Fruit fly (Drosophila melanogaster) whole organism, pupa: ENCODE measurements around the gene His4r.

ENCODE experiments used
- CG10348 ChIP-seq: fragments of 200-800 bp; sonication (Bioruptor generic); IDR thresholded peaks from 2 replicates; pipeline ENCODE4 v1.3.6; 2022; ENCODE audit warnings: missing biosample characterization, missing genetic modification characterization
- CG12605 ChIP-seq: fragments of 200-800 bp; sonication (Bioruptor generic); IDR thresholded peaks from 2 replicates; pipeline ENCODE4 v1.3.6; 2022; ENCODE audit warnings: missing biosample characterization, missing genetic modification characterization
- CG13204 ChIP-seq: fragments of 200-800 bp; sonication (Bioruptor generic); optimal IDR thresholded peaks from 2 replicates; lab custom pipeline; 2018; ENCODE audit warnings: missing biosample characterization, mild to moderate bottlenecking, missing genetic modification characterization, moderate library complexity
- CG14655 ChIP-seq: fragments of 200-800 bp; sonication (Bioruptor generic); optimal IDR thresholded peaks from 3 replicates; lab custom pipeline; 2017; ENCODE audit warnings: mild to moderate bottlenecking, missing biosample characterization, missing genetic modification reagents, missing genetic modification characterization
- CG15710 ChIP-seq: fragments of 200-800 bp; sonication (Bioruptor generic); optimal IDR thresholded peaks from 2 replicates; lab custom pipeline; 2018; ENCODE audit warnings: missing biosample characterization, mild to moderate bottlenecking, missing genetic modification characterization, moderate library complexity
- CG17806 ChIP-seq: fragments of 200-800 bp; sonication (Bioruptor generic); optimal IDR thresholded peaks from 2 replicates; lab custom pipeline; 2018; ENCODE audit warnings: missing biosample characterization, mild to moderate bottlenecking, missing genetic modification characterization, moderate library complexity
- CG32121 ChIP-seq: fragments of 200-800 bp; sonication (Bioruptor generic); IDR thresholded peaks from 2 replicates; pipeline ENCODE4 v1.3.6; 2022; ENCODE audit warnings: missing biosample characterization, missing genetic modification characterization
- CG34367 ChIP-seq: fragments of 200-800 bp; sonication (Bioruptor generic); optimal IDR thresholded peaks from 2 replicates; lab custom pipeline; 2018; ENCODE audit warnings: missing biosample characterization, mild to moderate bottlenecking, missing genetic modification characterization
- CG4496 ChIP-seq: fragments of 200-800 bp; sonication (Bioruptor generic); IDR thresholded peaks from 3 replicates; pipeline ENCODE4 v1.3.6; 2022; ENCODE audit warnings: missing biosample characterization, missing genetic modification characterization
- CG8159 ChIP-seq: fragments of 200-800 bp; sonication (Bioruptor generic); optimal IDR thresholded peaks from 3 replicates; lab custom pipeline; 2018; ENCODE audit warnings: missing biosample characterization, mild to moderate bottlenecking, missing genetic modification characterization, moderate library complexity
- CG8301 ChIP-seq: fragments of 200-800 bp; sonication (Bioruptor generic); optimal IDR thresholded peaks from 2 replicates; lab custom pipeline; 2018; ENCODE audit warnings: missing biosample characterization, mild to moderate bottlenecking, missing genetic modification characterization
- CG9948 ChIP-seq: fragments of 200-800 bp; sonication (Bioruptor generic); optimal IDR thresholded peaks from 2 replicates; lab custom pipeline; 2018; ENCODE audit warnings: missing biosample characterization, mild to moderate bottlenecking, missing genetic modification characterization, moderate library complexity
- D1 ChIP-seq: fragments of 200-800 bp; sonication (Bioruptor generic); optimal IDR thresholded peaks from 2 replicates; lab custom pipeline; 2018; ENCODE audit warnings: missing biosample characterization, mild to moderate bottlenecking, missing genetic modification characterization, moderate library complexity
- EcR ChIP-seq: fragments of 200-800 bp; sonication (Bioruptor generic); optimal IDR thresholded peaks from 3 replicates; lab custom pipeline; 2019; ENCODE audit warnings: missing biosample characterization, missing genetic modification characterization, mild to moderate bottlenecking, moderate library complexity, missing genetic modification reagents
- Ets98B ChIP-seq: fragments of 200-800 bp; sonication (Bioruptor generic); IDR thresholded peaks from 2 replicates; pipeline ENCODE4 v1.3.6; 2022; ENCODE audit warnings: missing biosample characterization, missing genetic modification characterization
- Pif1A ChIP-seq: fragments of 200-800 bp; sonication (Bioruptor generic); optimal IDR thresholded peaks from 3 replicates; lab custom pipeline; 2016; ENCODE audit warnings: missing biosample characterization, missing genetic modification characterization
- Pif1B ChIP-seq: fragments of 200-800 bp; sonication (Bioruptor generic); optimal IDR thresholded peaks from 3 replicates; lab custom pipeline; 2016; ENCODE audit warnings: missing biosample characterization, missing genetic modification characterization
- Snoo ChIP-seq: fragments of 200-800 bp; sonication (Bioruptor generic); optimal IDR thresholded peaks from 3 replicates; lab custom pipeline; 2017; ENCODE audit warnings: missing biosample characterization, mild to moderate bottlenecking, missing genetic modification characterization, inconsistent platforms
- fd96Ca ChIP-seq: fragments of 200-800 bp; sonication (Bioruptor generic); IDR thresholded peaks from 3 replicates; pipeline ENCODE4 v1.3.6; 2022; ENCODE audit warnings: missing biosample characterization, missing genetic modification characterization
- gl ChIP-seq: fragments of 200-800 bp; sonication (Bioruptor generic); optimal IDR thresholded peaks from 2 replicates; lab custom pipeline; 2018; ENCODE audit warnings: missing biosample characterization, mild to moderate bottlenecking, missing genetic modification characterization
- rn ChIP-seq: fragments of 200-800 bp; sonication (Bioruptor generic); IDR thresholded peaks from 2 replicates; pipeline ENCODE4 v1.3.6; 2022; ENCODE audit warnings: missing biosample characterization, missing genetic modification characterization

The His4r gene

dm6 chr3R:14608892-14609692 lies 16.5 kb upstream of the His4r start, which contains the start of gene CG14853:
Gene CG14853 (plus strand): TSS chr3R:14609642.
- TF ChIP-seq Ets98B (GFP tag; lab: Robert Waterston, UW): peak; percentile 57
- peak; percentile 20 for TF ChIP-seq CG8159
- TF ChIP-seq CG13204 (GFP tag; lab: Kevin White, UChicago): no peak
- TF ChIP-seq CG14655 (GFP tag; lab: Kevin White, UChicago): peak; percentile 39
- TF ChIP-seq fd96Ca: no peak
- no peak for TF ChIP-seq CG8301
- no peak for TF ChIP-seq CG17806
- TF ChIP-seq CG32121 (GFP tag; lab: Robert Waterston, UW): 0 out of 2 replicates have a peak, but pooled peaks have one; percentile 31
- peak; percentile 49 for TF ChIP-seq Snoo (tag; lab: Kevin White, UChicago)
- TF ChIP-seq Pif1A (GFP tag; lab: Kevin White, UChicago): peak; percentile 10
- peak; percentile 10; the same call in 1 of the 2 replicates for TF ChIP-seq CG12605 (GFP tag; lab: Robert Waterston, UW)
- no peak for TF ChIP-seq D1 (tag; lab: Kevin White, UChicago)
- 0 out of 2 replicates have a peak, but pooled peaks have one; percentile 18 for TF ChIP-seq rn (GFP tag; lab: Robert Waterston, UW)
- TF ChIP-seq CG4496: peak; percentile 33
- TF ChIP-seq CG34367 (tag; lab: Kevin White, UChicago): peak; percentile 26
- TF ChIP-seq CG10348 (GFP tag; lab: Robert Waterston, UW): 0 out of 2 replicates have a peak, but pooled peaks have one; percentile 23
- no peak for TF ChIP-seq CG9948 (tag; lab: Kevin White, UChicago)
- TF ChIP-seq Pif1B (GFP tag; lab: Kevin White, UChicago): no peak
- no peak for TF ChIP-seq EcR (GFP tag; lab: Kevin White, UChicago)
- TF ChIP-seq gl (tag; lab: Kevin White, UChicago): no peak
- peak; percentile 56 for TF ChIP-seq CG15710 (tag; lab: Kevin White, UChicago)

DNA sequence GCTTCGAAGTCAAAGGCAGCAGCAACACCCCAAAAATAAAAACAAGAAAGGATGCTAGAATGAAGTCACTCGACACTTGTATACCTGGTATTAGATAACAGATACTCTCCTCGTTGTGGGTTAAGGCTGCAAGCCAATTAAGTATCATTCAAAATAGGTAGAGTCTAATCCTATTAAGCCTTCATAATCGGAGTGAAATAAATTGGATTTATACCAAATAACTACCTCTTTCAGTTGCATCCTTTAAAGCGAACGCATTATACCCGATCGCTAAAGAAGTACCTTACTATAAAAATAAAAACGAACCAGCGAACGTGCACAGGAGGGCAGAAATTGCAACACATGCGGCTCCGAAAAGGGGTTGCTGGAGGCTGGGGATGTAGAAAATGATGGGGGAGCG lies 3.0 kb upstream of the His4r start:
- TF ChIP-seq CG8301 (no peak), CG4496 (no peak), Pif1A (GFP tag; lab: Kevin White, UChicago) (no peak), gl (tag; lab: Kevin White, UChicago) (no peak), CG32121 (GFP tag; lab: Robert Waterston, UW) (no peak), Pif1B (GFP tag; lab: Kevin White, UChicago) (no peak), Ets98B (GFP tag; lab: Robert Waterston, UW) (no peak), D1 (tag; lab: Kevin White, UChicago) (no peak), CG15710 (tag; lab: Kevin White, UChicago) (no peak), CG13204 (GFP tag; lab: Kevin White, UChicago) (no peak), CG17806 (no peak), fd96Ca (no peak), CG34367 (tag; lab: Kevin White, UChicago) (peak; percentile 41), CG10348 (GFP tag; lab: Robert Waterston, UW) (no peak), CG9948 (tag; lab: Kevin White, UChicago) (no peak), EcR (GFP tag; lab: Kevin White, UChicago) (peak; percentile 46), CG12605 (GFP tag; lab: Robert Waterston, UW) (no peak), CG8159 (peak; percentile 46), CG14655 (GFP tag; lab: Kevin White, UChicago) (no peak), Snoo (tag; lab: Kevin White, UChicago) (no peak), rn (GFP tag; lab: Robert Waterston, UW) (no peak)
- TF ChIP-seq, all 21 proteins: peak for 3

dm6 chr3R:14624088-14624619 lies 1.4 kb upstream of the His4r start:
- TF ChIP-seq CG8159 (peak; percentile 88), CG32121 (GFP tag; lab: Robert Waterston, UW) (peak; percentile 81), rn (GFP tag; lab: Robert Waterston, UW) (peak; percentile 34; the same call in 1 of the 2 replicates), fd96Ca (peak; percentile 74; the same call in 2 of the 3 replicates), CG10348 (GFP tag; lab: Robert Waterston, UW) (peak; percentile 43; the same call in 1 of the 2 replicates), gl (tag; lab: Kevin White, UChicago) (peak; percentile 65), D1 (tag; lab: Kevin White, UChicago) (peak; percentile 92), Ets98B (GFP tag; lab: Robert Waterston, UW) (peak; percentile 66), CG12605 (GFP tag; lab: Robert Waterston, UW) (0 out of 2 replicates have a peak, but pooled peaks have one; percentile 15), CG4496 (peak; percentile 83; the same call in 2 of the 3 replicates), Pif1B (GFP tag; lab: Kevin White, UChicago) (peak; percentile 89), CG9948 (tag; lab: Kevin White, UChicago) (peak; percentile 92), CG8301 (peak; percentile 84), CG17806 (peak; percentile 85), CG14655 (GFP tag; lab: Kevin White, UChicago) (peak; percentile 90), CG13204 (GFP tag; lab: Kevin White, UChicago) (peak; percentile 69), CG34367 (tag; lab: Kevin White, UChicago) (peak; percentile 90), Snoo (tag; lab: Kevin White, UChicago) (peak; percentile 74), EcR (GFP tag; lab: Kevin White, UChicago) (peak; percentile 52), CG15710 (tag; lab: Kevin White, UChicago) (peak; percentile 88), Pif1A (GFP tag; lab: Kevin White, UChicago) (peak; percentile 84)

DNA sequence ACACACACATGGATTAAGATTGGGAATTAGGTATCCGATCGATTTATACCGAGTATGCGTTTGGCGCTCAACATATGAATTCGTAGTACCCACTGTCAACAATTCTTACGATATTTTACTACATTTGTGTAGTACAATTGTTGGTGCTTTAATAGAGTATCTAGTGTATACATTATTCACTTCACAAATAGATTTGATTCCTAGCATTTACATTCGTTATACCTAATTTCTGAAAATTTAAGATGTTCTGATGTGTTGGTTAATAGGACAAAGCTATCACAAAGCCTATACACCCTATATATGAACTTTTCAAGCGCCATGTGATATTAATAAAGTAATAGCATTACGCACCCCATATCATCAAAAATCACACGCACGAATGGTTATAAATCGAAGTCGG lies 884 bp upstream of the His4r start:
- TF ChIP-seq Pif1A (GFP tag; lab: Kevin White, UChicago) (no peak), CG32121 (GFP tag; lab: Robert Waterston, UW) (peak; percentile 40; the same call in 1 of the 2 replicates), D1 (tag; lab: Kevin White, UChicago) (no peak), Snoo (tag; lab: Kevin White, UChicago) (no peak), CG8159 (no peak), CG15710 (tag; lab: Kevin White, UChicago) (no peak), CG8301 (peak; percentile 22), gl (tag; lab: Kevin White, UChicago) (no peak), CG34367 (tag; lab: Kevin White, UChicago) (no peak), CG13204 (GFP tag; lab: Kevin White, UChicago) (no peak), CG12605 (GFP tag; lab: Robert Waterston, UW) (no peak), CG14655 (GFP tag; lab: Kevin White, UChicago) (peak; percentile 26)
